Fruit fly (Drosophila melanogaster) whole organism, pupa: ENCODE results near the gene mxc.
A peak's percentile ranks its signal among the peaks of the same experiment; 100 is the strongest.

Source experiments
- CG4496 ChIP-seq: fragments of 200-800 bp; sonication (Bioruptor generic); IDR thresholded peaks from 3 replicates; pipeline ENCODE4 v1.3.6; 2022; ENCODE audit warnings: missing biosample characterization, missing genetic modification characterization
- CG8301 ChIP-seq: fragments of 200-800 bp; sonication (Bioruptor generic); optimal IDR thresholded peaks from 2 replicates; lab custom pipeline; 2018; ENCODE audit warnings: missing biosample characterization, mild to moderate bottlenecking, missing genetic modification characterization
- Snoo ChIP-seq: fragments of 200-800 bp; sonication (Bioruptor generic); optimal IDR thresholded peaks from 3 replicates; lab custom pipeline; 2017; ENCODE audit warnings: missing biosample characterization, mild to moderate bottlenecking, missing genetic modification characterization, inconsistent platforms
- rn ChIP-seq: fragments of 200-800 bp; sonication (Bioruptor generic); IDR thresholded peaks from 2 replicates; pipeline ENCODE4 v1.3.6; 2022; ENCODE audit warnings: missing biosample characterization, missing genetic modification characterization

DNA sequence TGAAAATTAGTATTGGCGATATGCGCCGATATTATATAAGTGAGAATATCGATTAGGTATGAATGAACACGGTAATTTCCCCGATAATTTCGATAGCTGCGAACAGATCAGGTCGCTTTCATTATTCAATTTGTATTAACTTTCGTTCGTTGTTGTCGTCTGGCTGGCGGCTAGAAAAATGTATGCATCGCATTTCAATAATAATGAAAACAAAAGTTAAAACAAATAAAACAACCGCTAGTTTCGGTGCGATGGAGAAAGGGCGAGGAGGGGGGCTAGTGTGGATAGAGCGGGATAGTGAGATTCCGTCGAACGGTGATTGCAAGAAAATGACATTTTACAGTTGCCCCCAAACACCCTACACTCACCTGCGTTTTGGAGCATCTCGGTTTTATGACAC lies 18.8 kb downstream of the mxc start:
- TF ChIP-seq rn (GFP tag; lab: Robert Waterston, UW) (no peak), CG8301 (no peak), Snoo (tag; lab: Kevin White, UChicago) (no peak), CG4496 (GFP tag; lab: Robert Waterston, UW) (0 out of 3 replicates have a peak, but pooled peaks have one; percentile 20)
